Worm (Caenorhabditis elegans) whole organism, L1 larva: ENCODE measurements around the gene B0336.13.

Source experiments
- C34B4.2 ChIP-seq: sonication (generic microtip); optimal IDR thresholded peaks from 2 replicates; lab custom pipeline; 2017; ENCODE audit warnings: mild to moderate bottlenecking, missing genetic modification characterization, missing compliant biosample characterization
- Y116A8C.19 ChIP-seq: sonication (generic microtip); optimal IDR thresholded peaks from 2 replicates; lab custom pipeline; 2016; ENCODE audit warnings: missing compliant biosample characterization, missing genetic modification characterization, borderline replicate concordance
- alr-1 ChIP-seq: fragments of 200-800 bp; sonication (Bioruptor generic); optimal IDR thresholded peaks from 2 replicates; lab custom pipeline; 2018; ENCODE audit warnings: borderline replicate concordance, mild to moderate bottlenecking, missing genetic modification characterization, missing compliant biosample characterization
- aly-2 ChIP-seq: fragments of 150-350 bp; optimal IDR thresholded peaks from 2 replicates; lab custom pipeline; 2014; ENCODE audit warnings: missing biosample characterization, missing genetic modification characterization
- ama-1 ChIP-seq: fragments of 150-350 bp; optimal IDR thresholded peaks from 2 replicates; lab custom pipeline; 2014
- blmp-1 ChIP-seq: fragments of 150-350 bp; optimal IDR thresholded peaks from 2 replicates; lab custom pipeline; 2014; ENCODE audit warnings: missing biosample characterization, missing genetic modification characterization
- ceh-63 ChIP-seq: fragments of 200-800 bp; sonication (Bioruptor generic); optimal IDR thresholded peaks from 2 replicates; lab custom pipeline; 2018; ENCODE audit warnings: mild to moderate bottlenecking, missing genetic modification characterization, missing compliant biosample characterization
- ceh-90 ChIP-seq: sonication (generic microtip); optimal IDR thresholded peaks from 2 replicates; lab custom pipeline; 2016; ENCODE audit warnings: missing genetic modification characterization, missing compliant biosample characterization
- ces-1 ChIP-seq: fragments of 150-350 bp; optimal IDR thresholded peaks from 2 replicates; lab custom pipeline; 2014; ENCODE audit warnings: missing biosample characterization, missing genetic modification reagents, missing genetic modification characterization
- dsc-1 ChIP-seq: sonication (generic microtip); optimal IDR thresholded peaks from 2 replicates; lab custom pipeline; 2016; ENCODE audit warnings: mild to moderate bottlenecking, missing genetic modification characterization, missing compliant biosample characterization
- efl-1 ChIP-seq, 4 experiments: fragments of 150-350 bp; optimal IDR thresholded peaks in 3 of 4; peaks in 1 of 4; 1 replicate in 1 of 4; 2 replicates in 3 of 4; lab custom pipeline; 2014; ENCODE audit warnings: missing biosample characterization in 2 of 4, missing genetic modification characterization in 2 of 4, missing genetic modification reagents in 2 of 4
- efl-3 ChIP-seq: fragments of 200-800 bp; sonication (Bioruptor generic); optimal IDR thresholded peaks from 2 replicates; lab custom pipeline; 2018; ENCODE audit warnings: mild to moderate bottlenecking, missing genetic modification characterization, missing compliant biosample characterization
- egl-27 ChIP-seq, 2 experiments: fragments of 150-350 bp in 1 of 2; sonication (generic microtip); optimal IDR thresholded peaks; 3 replicates each; lab custom pipeline; 2017 to 2018; ENCODE audit warnings: missing biosample characterization in 2 of 2, missing genetic modification characterization in 2 of 2, missing genetic modification reagents in 2 of 2
- elt-2 ChIP-seq: sonication (generic microtip); optimal IDR thresholded peaks from 2 replicates; lab custom pipeline; 2016; ENCODE audit warnings: missing genetic modification characterization, mild to moderate bottlenecking, inconsistent platforms, missing compliant biosample characterization, missing genetic modification reagents
- elt-3 ChIP-seq, 6 experiments: fragments of 150-350 bp in 1 of 6; sonication (generic microtip); optimal IDR thresholded peaks; 2 replicates each; lab custom pipeline; 2017 to 2018; ENCODE audit warnings: missing biosample characterization in 6 of 6, missing genetic modification characterization in 6 of 6, inconsistent platforms in 1 of 6
- fkh-4 ChIP-seq: sonication (generic microtip); optimal IDR thresholded peaks from 2 replicates; lab custom pipeline; 2016; ENCODE audit warnings: missing compliant biosample characterization, missing genetic modification characterization, borderline replicate concordance
- hlh-17 ChIP-seq: fragments of 200-800 bp; sonication (Bioruptor generic); optimal IDR thresholded peaks from 2 replicates; lab custom pipeline; 2018; ENCODE audit warnings: missing genetic modification characterization, mild to moderate bottlenecking, missing compliant biosample characterization, moderate library complexity, borderline replicate concordance
- irx-1 ChIP-seq: sonication (generic microtip); optimal IDR thresholded peaks from 2 replicates; lab custom pipeline; 2016; ENCODE audit warnings: missing genetic modification characterization, missing compliant biosample characterization
- isw-1 ChIP-seq: fragments of 200-800 bp; sonication (Bioruptor generic); IDR thresholded peaks from 2 replicates; pipeline ENCODE4 v1.3.6; 2022; ENCODE audit warnings: missing genetic modification characterization, missing compliant biosample characterization
- jun-1 ChIP-seq: fragments of 150-350 bp; optimal IDR thresholded peaks from 2 replicates; lab custom pipeline; 2014; ENCODE audit warnings: missing biosample characterization, missing genetic modification reagents, missing genetic modification characterization
- lin-14 ChIP-seq: fragments of 200-800 bp; sonication (Bioruptor generic); optimal IDR thresholded peaks from 2 replicates; lab custom pipeline; 2018; ENCODE audit warnings: mild to moderate bottlenecking, missing genetic modification characterization, moderate library complexity, missing compliant biosample characterization
- lin-35 ChIP-seq, 2 experiments: fragments of 150-350 bp; optimal IDR thresholded peaks; 2 replicates each; lab custom pipeline; 2014; ENCODE audit warnings: missing biosample characterization in 2 of 2, missing genetic modification characterization in 2 of 2, missing genetic modification reagents in 2 of 2
- lin-39 ChIP-seq: fragments of 150-350 bp; optimal IDR thresholded peaks from 2 replicates; lab custom pipeline; 2014; ENCODE audit warnings: missing biosample characterization, missing genetic modification reagents, missing genetic modification characterization
- lsy-2 ChIP-seq, 2 experiments: fragments of 150-350 bp; optimal IDR thresholded peaks; 2 replicates each; lab custom pipeline; 2014; ENCODE audit warnings: missing biosample characterization in 2 of 2, missing genetic modification characterization in 2 of 2
- mab-9 ChIP-seq: fragments of 200-800 bp; sonication (Bioruptor generic); IDR thresholded peaks from 2 replicates; pipeline ENCODE4 v1.3.6; 2022; ENCODE audit warnings: missing genetic modification reagents, missing genetic modification characterization, missing compliant biosample characterization
- mdl-1 ChIP-seq, 2 experiments: fragments of 150-350 bp; optimal IDR thresholded peaks; 2 replicates each; lab custom pipeline; 2014 to 2017; ENCODE audit warnings: missing biosample characterization in 2 of 2, missing genetic modification characterization in 2 of 2, inconsistent platforms in 1 of 2
- nhr-11 ChIP-seq: fragments of 150-350 bp; optimal IDR thresholded peaks from 2 replicates; lab custom pipeline; 2014; ENCODE audit warnings: missing biosample characterization, missing genetic modification characterization
- nhr-12 ChIP-seq: sonication (generic microtip); optimal IDR thresholded peaks from 2 replicates; lab custom pipeline; 2017; ENCODE audit warnings: missing biosample characterization, missing genetic modification characterization
- nhr-237 ChIP-seq: fragments of 150-350 bp; optimal IDR thresholded peaks from 2 replicates; lab custom pipeline; 2014; ENCODE audit warnings: missing biosample characterization, missing genetic modification characterization
- nhr-28 ChIP-seq: fragments of 150-350 bp; optimal IDR thresholded peaks from 2 replicates; lab custom pipeline; 2014; ENCODE audit warnings: missing biosample characterization, missing genetic modification characterization
- nhr-47 ChIP-seq: sonication (generic microtip); optimal IDR thresholded peaks from 2 replicates; lab custom pipeline; 2016; ENCODE audit warnings: mild to moderate bottlenecking, missing genetic modification characterization, moderate library complexity, missing compliant biosample characterization
- nhr-85 ChIP-seq: sonication (generic microtip); peaks from one replicate; lab custom pipeline; 2016; ENCODE audit warnings: missing genetic modification characterization, inconsistent platforms, missing compliant biosample characterization
- pqm-1 ChIP-seq: sonication (generic microtip); optimal IDR thresholded peaks from 3 replicates; lab custom pipeline; 2017; ENCODE audit warnings: missing biosample characterization, missing genetic modification characterization
- skn-1 ChIP-seq: fragments of 150-350 bp; optimal IDR thresholded peaks from 2 replicates; lab custom pipeline; 2014; ENCODE audit warnings: missing biosample characterization, missing genetic modification characterization
- snpc-4 ChIP-seq: fragments of 150-350 bp; optimal IDR thresholded peaks from 2 replicates; lab custom pipeline; 2014; ENCODE audit warnings: missing biosample characterization, missing genetic modification characterization
- sox-4 ChIP-seq: sonication (generic microtip); optimal IDR thresholded peaks from 2 replicates; lab custom pipeline; 2016; ENCODE audit warnings: missing genetic modification characterization, missing compliant biosample characterization
- sup-37 ChIP-seq: fragments of 200-800 bp; sonication (Bioruptor generic); optimal IDR thresholded peaks from 2 replicates; lab custom pipeline; 2018; ENCODE audit warnings: mild to moderate bottlenecking, missing genetic modification characterization, missing compliant biosample characterization
- tbx-2 ChIP-seq: sonication (generic microtip); optimal IDR thresholded peaks from 2 replicates; lab custom pipeline; 2016; ENCODE audit warnings: missing genetic modification characterization, missing compliant biosample characterization
- unc-130 ChIP-seq: fragments of 150-350 bp; optimal IDR thresholded peaks from 2 replicates; lab custom pipeline; 2017; ENCODE audit warnings: missing biosample characterization, missing genetic modification characterization, inconsistent platforms
- unc-30 ChIP-seq: sonication (generic microtip); optimal IDR thresholded peaks from 2 replicates; lab custom pipeline; 2017; ENCODE audit warnings: missing biosample characterization, missing genetic modification characterization
- unc-62 ChIP-seq: fragments of 150-350 bp; optimal IDR thresholded peaks from 2 replicates; lab custom pipeline; 2014; ENCODE audit warnings: missing biosample characterization, missing genetic modification reagents, missing genetic modification characterization
- zag-1 ChIP-seq: fragments of 150-350 bp; optimal IDR thresholded peaks from 2 replicates; lab custom pipeline; 2014; ENCODE audit warnings: missing biosample characterization, missing genetic modification characterization
- zip-4 ChIP-seq: fragments of 200-800 bp; sonication (Bioruptor generic); optimal IDR thresholded peaks from 2 replicates; lab custom pipeline; 2018; ENCODE audit warnings: mild to moderate bottlenecking, missing genetic modification characterization, moderate library complexity, missing compliant biosample characterization
- ztf-4 ChIP-seq: fragments of 150-350 bp; optimal IDR thresholded peaks from 2 replicates; lab custom pipeline; 2014; ENCODE audit warnings: missing biosample characterization, missing genetic modification characterization

The B0336.13 gene

ce11 chrIII:5711881-5712643, 18.2 kb downstream of the B0336.13 start:
- no peak for TF ChIP-seq nhr-12 (tag; lab: Kevin White, UChicago)
- TF ChIP-seq alr-1 (tag; lab: Kevin White, UChicago) = no peak
- TF ChIP-seq elt-2 (tag; lab: Kevin White, UChicago) = no peak
- no peak for TF ChIP-seq ces-1 (GFP tag; lab: Kevin White, UChicago)
- TF ChIP-seq lsy-2 (tag; optimal IDR thresholded peaks at IDR 0.05; lab: Kevin White, UChicago) = no peak
- TF ChIP-seq unc-62 = no peak
- no peak for TF ChIP-seq jun-1
- no peak for TF ChIP-seq ama-1
- no peak for TF ChIP-seq ztf-4 (tag; lab: Kevin White, UChicago)
- no peak for TF ChIP-seq snpc-4
- no peak for TF ChIP-seq skn-1 (tag; lab: Kevin White, UChicago)
- no peak for TF ChIP-seq zip-4 (GFP tag; lab: Kevin White, UChicago)
- TF ChIP-seq nhr-28 (tag; lab: Kevin White, UChicago) = no peak
- TF ChIP-seq sup-37 (GFP tag; lab: Kevin White, UChicago) = no peak
- TF ChIP-seq egl-27 (tag; optimal IDR thresholded peaks at IDR 0.05; lab: Kevin White, UChicago) = no peak
- TF ChIP-seq mab-9 (GFP tag; lab: Robert Waterston, UW) = no peak
- no peak for TF ChIP-seq ceh-63 (GFP tag; lab: Kevin White, UChicago)

DNA sequence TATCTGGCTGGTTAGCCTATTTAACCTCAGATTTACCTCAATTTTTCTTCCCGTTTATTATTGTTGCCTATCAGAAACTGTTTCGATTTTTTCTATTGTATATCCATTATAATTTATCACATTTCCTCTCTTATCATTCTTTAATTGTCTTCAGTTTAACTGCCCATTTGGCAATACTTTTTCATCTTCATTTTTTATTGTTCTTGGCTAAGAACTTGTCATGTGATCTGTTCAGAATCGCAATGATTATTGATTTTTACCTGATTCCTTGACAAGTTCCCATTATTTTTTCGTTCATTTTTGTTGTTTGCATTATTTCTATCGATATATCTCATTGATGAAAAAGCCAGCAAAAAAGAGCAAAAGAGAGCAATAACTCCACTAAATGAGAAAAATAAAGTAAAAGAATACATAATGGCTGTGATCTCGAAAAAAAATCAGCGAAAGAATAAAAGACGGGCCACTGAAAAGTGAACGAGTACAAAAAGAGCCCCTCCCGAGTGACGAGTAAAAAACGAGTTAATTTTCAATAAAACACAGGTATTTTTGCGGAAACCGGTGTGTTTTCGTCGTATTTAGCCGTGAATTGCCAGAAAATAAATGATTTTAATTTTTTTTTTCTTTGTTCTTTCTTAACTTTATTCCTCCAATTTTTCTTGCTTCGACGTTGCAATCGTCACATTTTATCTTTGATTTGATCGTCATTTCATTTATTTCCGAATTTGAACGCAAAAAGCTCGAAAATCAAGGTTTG, 20.6 kb downstream of the B0336.13 start, which contains the start of gene arf-1:
arf-1 (plus strand) TSS at position 657 of the 754 bp plus-strand sequence.
- TF ChIP-seq pqm-1 (tag; lab: Kevin White, UChicago) = no peak
- TF ChIP-seq elt-3 (tag; optimal IDR thresholded peaks at IDR 0.05; lab: Kevin White, UChicago) = peak in 1 of 6 experiments; percentile 8
- TF ChIP-seq lin-14 (GFP tag; lab: Kevin White, UChicago) = peak; percentile 1
- TF ChIP-seq lin-35 (GFP tag; optimal IDR thresholded peaks at IDR 0.05; lab: Kevin White, UChicago) = peak in 1 of 2 experiments; percentile 29
- no peak for TF ChIP-seq hlh-17
- TF ChIP-seq mdl-1 (tag; optimal IDR thresholded peaks at IDR 0.05; lab: Kevin White, UChicago) = no peak

- no peak for TF ChIP-seq nhr-11 (tag; lab: Kevin White, UChicago)
- TF ChIP-seq nhr-85 = peak; percentile 56
- TF ChIP-seq blmp-1 (tag; lab: Kevin White, UChicago) = peak; percentile 31
- no peak for TF ChIP-seq efl-1 (optimal IDR thresholded peaks at IDR 0.05; lab: Kevin White, UChicago)
- peak in 1 of 2 experiments; percentile 78 for TF ChIP-seq efl-1 (GFP tag; optimal IDR thresholded peaks at IDR 0.05 in 1 of 2; lab: Kevin White, UChicago)
Measured at ce11 chrIII:5714984-5715454, 21.2 kb downstream of the B0336.13 start.

DNA sequence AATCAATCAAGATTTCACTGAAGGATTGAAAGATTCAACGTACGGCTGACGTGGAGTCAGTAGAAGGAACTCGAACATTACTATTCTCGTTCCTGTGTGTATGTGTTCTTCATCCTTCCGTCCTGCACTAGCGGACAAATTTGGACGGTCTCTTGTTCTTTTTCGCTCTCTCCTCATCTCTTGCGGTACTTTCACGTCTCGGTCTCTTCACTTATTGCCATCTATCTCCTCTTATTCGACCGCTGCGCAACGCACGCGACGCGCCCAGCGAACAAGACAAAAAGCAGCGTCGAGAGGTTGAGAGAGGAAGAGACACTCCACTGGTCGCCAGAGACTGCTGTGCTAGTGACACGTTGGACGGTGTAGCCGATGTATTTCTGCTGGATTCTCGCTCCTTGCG, 21.6 kb downstream of the B0336.13 start:
- TF ChIP-seq ceh-90 (no peak), elt-3 (tag; optimal IDR thresholded peaks at IDR 0.05; lab: Kevin White, UChicago) (peak in 1 of 6 experiments; percentile 44), mab-9 (GFP tag; lab: Robert Waterston, UW) (no peak), unc-130 (tag; lab: Kevin White, UChicago) (no peak), lin-39 (tag; lab: Kevin White, UChicago) (no peak), fkh-4 (no peak), C34B4.2 (tag; lab: Kevin White, UChicago) (no peak), irx-1 (tag; lab: Kevin White, UChicago) (no peak), mdl-1 (tag; optimal IDR thresholded peaks at IDR 0.05; lab: Kevin White, UChicago) (peak in 1 of 2 experiments; percentile 62), isw-1 (GFP tag; lab: Robert Waterston, UW) (peak; percentile 39; the same call in 1 of the 2 replicates), unc-30 (tag; lab: Kevin White, UChicago) (no peak), nhr-47 (tag; lab: Kevin White, UChicago) (peak; percentile 40), dsc-1 (tag; lab: Kevin White, UChicago) (peak; percentile 30), nhr-11 (tag; lab: Kevin White, UChicago) (no peak), lsy-2 (tag; optimal IDR thresholded peaks at IDR 0.05; lab: Kevin White, UChicago) (peak; percentile 50 to 84), nhr-28 (tag; lab: Kevin White, UChicago) (no peak), ama-1 (no peak), efl-3 (GFP tag; lab: Kevin White, UChicago) (no peak), tbx-2 (peak; percentile 46), aly-2 (no peak), nhr-237 (tag; lab: Kevin White, UChicago) (no peak), Y116A8C.19 (tag; lab: Kevin White, UChicago) (no peak), sox-4 (tag; lab: Kevin White, UChicago) (no peak), zag-1 (tag; lab: Kevin White, UChicago) (no peak)
